Fruit fly (Drosophila melanogaster) whole organism, embryonic: ENCODE measurements around the gene CG46440.

Experiments used
- ATbp ChIP-seq: fragments of 200-800 bp; sonication (Bioruptor generic); optimal IDR thresholded peaks from 2 replicates; lab custom pipeline; 2017; ENCODE audit warnings: missing biosample characterization, mild to moderate bottlenecking, missing genetic modification characterization, missing genetic modification reagents
- Ada2b ChIP-seq: fragments of 200-800 bp; sonication (Bioruptor generic); IDR thresholded peaks from 2 replicates; pipeline ENCODE4 v1.3.6; 2022; ENCODE audit warnings: missing biosample characterization, missing genetic modification characterization
- Atf-2 ChIP-seq: fragments of 200-800 bp; sonication (Bioruptor generic); optimal IDR thresholded peaks from 2 replicates; lab custom pipeline; 2016; ENCODE audit warnings: missing biosample characterization, missing genetic modification characterization
- Atf6 ChIP-seq: fragments of 200-800 bp; sonication (Bioruptor generic); IDR thresholded peaks from 2 replicates; pipeline ENCODE4 v1.3.6; 2022; ENCODE audit warnings: missing biosample characterization, missing genetic modification characterization
- BtbVII ChIP-seq: fragments of 200-800 bp; sonication (Bioruptor generic); optimal IDR thresholded peaks from 3 replicates; lab custom pipeline; 2017; ENCODE audit warnings: missing biosample characterization, mild to moderate bottlenecking, missing genetic modification characterization
- CG10565 ChIP-seq: fragments of 200-800 bp; sonication (Bioruptor generic); optimal IDR thresholded peaks from 3 replicates; lab custom pipeline; 2016; ENCODE audit warnings: missing biosample characterization, mild to moderate bottlenecking, missing genetic modification characterization
- CG11085 ChIP-seq: fragments of 200-800 bp; sonication (Bioruptor generic); IDR thresholded peaks from 2 replicates; pipeline ENCODE4 v1.3.6; 2022; ENCODE audit warnings: missing biosample characterization, missing genetic modification characterization
- CG11398 ChIP-seq: fragments of 200-800 bp; sonication (Bioruptor generic); optimal IDR thresholded peaks from 2 replicates; lab custom pipeline; 2016; ENCODE audit warnings: missing biosample characterization, missing genetic modification characterization
- CG15514 ChIP-seq: fragments of 200-800 bp; sonication (Bioruptor generic); optimal IDR thresholded peaks from 3 replicates; lab custom pipeline; 2017; ENCODE audit warnings: missing biosample characterization, missing genetic modification characterization, mild to moderate bottlenecking, moderate library complexity, missing genetic modification reagents
- CG18764 ChIP-seq: fragments of 200-800 bp; sonication (Bioruptor generic); optimal IDR thresholded peaks from 3 replicates; lab custom pipeline; 2016; ENCODE audit warnings: missing biosample characterization, missing genetic modification characterization
- CG2712 ChIP-seq: fragments of 200-800 bp; optimal IDR thresholded peaks from 3 replicates; lab custom pipeline; 2019; ENCODE audit warnings: missing biosample characterization, mild to moderate bottlenecking, missing genetic modification characterization, moderate library complexity
- CG3847 ChIP-seq: fragments of 200-800 bp; sonication (Bioruptor generic); IDR thresholded peaks from 2 replicates; pipeline ENCODE4 v1.3.6; 2022; ENCODE audit warnings: missing biosample characterization, missing genetic modification characterization
- CG4328 ChIP-seq: fragments of 200-800 bp; sonication (Bioruptor generic); optimal IDR thresholded peaks from 3 replicates; lab custom pipeline; 2017; ENCODE audit warnings: missing biosample characterization, missing genetic modification reagents, missing genetic modification characterization
- CG43689 ChIP-seq: fragments of 200-800 bp; sonication (Bioruptor generic); IDR thresholded peaks from 2 replicates; pipeline ENCODE4 v1.3.6; 2022; ENCODE audit warnings: missing biosample characterization, missing genetic modification characterization
- CG6654 ChIP-seq: fragments of 200-800 bp; sonication (Bioruptor generic); optimal IDR thresholded peaks from 2 replicates; lab custom pipeline; 2017; ENCODE audit warnings: missing biosample characterization, mild to moderate bottlenecking, missing genetic modification characterization
- CG6683 ChIP-seq: fragments of 200-800 bp; sonication (Bioruptor generic); optimal IDR thresholded peaks from 2 replicates; lab custom pipeline; 2017; ENCODE audit warnings: missing biosample characterization, mild to moderate bottlenecking, missing genetic modification characterization, missing genetic modification reagents
- CG7839 ChIP-seq: fragments of 200-800 bp; sonication (Bioruptor generic); optimal IDR thresholded peaks from 3 replicates; lab custom pipeline; 2018; ENCODE audit warnings: missing biosample characterization, mild to moderate bottlenecking, missing genetic modification characterization, moderate library complexity
- CG7928 ChIP-seq: fragments of 200-800 bp; sonication (Bioruptor generic); optimal IDR thresholded peaks from 2 replicates; lab custom pipeline; 2017; ENCODE audit warnings: missing biosample characterization, mild to moderate bottlenecking, missing genetic modification characterization
- CG8290 ChIP-seq, 3 experiments: fragments of 200-800 bp; sonication (Bioruptor generic); optimal IDR thresholded peaks; 2 replicates each; lab custom pipeline; 2016 to 2019; ENCODE audit warnings: missing biosample characterization in 3 of 3, missing genetic modification characterization in 3 of 3, mild to moderate bottlenecking in 2 of 3, moderate library complexity in 1 of 3
- CG8478 ChIP-seq: fragments of >200 bp; optimal IDR thresholded peaks from 2 replicates; lab custom pipeline; 2018
- CG8765 ChIP-seq: fragments of 200-800 bp; sonication (Bioruptor generic); IDR thresholded peaks from 2 replicates; pipeline ENCODE4 v1.3.6; 2022; ENCODE audit warnings: missing biosample characterization, missing genetic modification characterization
- CoRest ChIP-seq: fragments of 200-800 bp; sonication (Bioruptor generic); optimal IDR thresholded peaks from 3 replicates; lab custom pipeline; 2018; ENCODE audit warnings: missing biosample characterization, mild to moderate bottlenecking, missing genetic modification characterization, moderate library complexity
- CrebB ChIP-seq: fragments of 200-800 bp; sonication (Bioruptor generic); optimal IDR thresholded peaks from 3 replicates; lab custom pipeline; 2018; ENCODE audit warnings: missing biosample characterization, mild to moderate bottlenecking, missing genetic modification characterization
- Dad ChIP-seq: fragments of 200-800 bp; sonication (Bioruptor generic); optimal IDR thresholded peaks from 3 replicates; lab custom pipeline; 2016; ENCODE audit warnings: missing biosample characterization, missing genetic modification characterization
- E2f2 ChIP-seq: fragments of 200-800 bp; sonication (Bioruptor generic); IDR thresholded peaks from 2 replicates; pipeline ENCODE4 v1.3.6; 2022; ENCODE audit warnings: missing biosample characterization, missing genetic modification characterization
- ERR ChIP-seq: fragments of 200-800 bp; sonication (Bioruptor generic); optimal IDR thresholded peaks from 2 replicates; lab custom pipeline; 2016; ENCODE audit warnings: missing biosample characterization, missing genetic modification characterization
- Ets65A ChIP-seq: fragments of 200-800 bp; sonication (Bioruptor generic); peaks from one replicate; lab custom pipeline; 2016; ENCODE audit warnings: missing biosample characterization, missing genetic modification characterization
- MTF-1 ChIP-seq: fragments of 200-800 bp; sonication (Bioruptor generic); optimal IDR thresholded peaks from 2 replicates; lab custom pipeline; 2018; ENCODE audit warnings: missing biosample characterization, mild to moderate bottlenecking, missing genetic modification characterization, borderline replicate concordance
- Med ChIP-seq: fragments of 200-800 bp; sonication (Bioruptor generic); peaks from one replicate; lab custom pipeline; 2016; ENCODE audit warnings: missing biosample characterization, missing genetic modification characterization, mild to moderate bottlenecking, inconsistent platforms, moderate library complexity
- PHDP ChIP-seq: fragments of 200-800 bp; sonication (Bioruptor generic); optimal IDR thresholded peaks from 3 replicates; lab custom pipeline; 2018; ENCODE audit warnings: missing biosample characterization, mild to moderate bottlenecking, missing genetic modification characterization, moderate library complexity
- az2 ChIP-seq: fragments of 200-800 bp; sonication (Bioruptor generic); optimal IDR thresholded peaks from 3 replicates; lab custom pipeline; 2016; ENCODE audit warnings: missing biosample characterization, missing genetic modification characterization
- cato ChIP-seq: fragments of 200-800 bp; sonication (Bioruptor generic); optimal IDR thresholded peaks from 2 replicates; lab custom pipeline; 2016; ENCODE audit warnings: missing biosample characterization, missing genetic modification characterization, borderline replicate concordance
- chinmo ChIP-seq: fragments of 200-800 bp; sonication (Bioruptor generic); IDR thresholded peaks from 4 replicates; pipeline ENCODE4 v1.3.6; 2022; ENCODE audit warnings: missing biosample characterization, missing genetic modification characterization; ENCODE audit not compliant: partially characterized antibody
- dan ChIP-seq: fragments of 200-800 bp; sonication (Bioruptor generic); IDR thresholded peaks from 2 replicates; pipeline ENCODE4 v1.3.6; 2022; ENCODE audit warnings: missing biosample characterization, missing genetic modification characterization
- danr ChIP-seq: fragments of 200-800 bp; sonication (Bioruptor generic); IDR thresholded peaks from 2 replicates; pipeline ENCODE4 v1.3.6; 2022; ENCODE audit warnings: missing biosample characterization, missing genetic modification characterization
- dysf ChIP-seq: fragments of 200-800 bp; sonication (Bioruptor generic); IDR thresholded peaks from 3 replicates; pipeline ENCODE4 v1.3.6; 2022; ENCODE audit warnings: missing biosample characterization, missing genetic modification characterization
- gem ChIP-seq: fragments of 200-800 bp; sonication (Bioruptor generic); optimal IDR thresholded peaks from 2 replicates; lab custom pipeline; 2019; ENCODE audit warnings: missing biosample characterization, mild to moderate bottlenecking, missing genetic modification characterization, moderate library complexity
- ham ChIP-seq: fragments of 200-800 bp; sonication (Bioruptor generic); IDR thresholded peaks from 2 replicates; pipeline ENCODE4 v1.3.6; 2022; ENCODE audit warnings: missing biosample characterization, missing genetic modification characterization
- hbn ChIP-seq: fragments of 200-800 bp; sonication (Bioruptor generic); IDR thresholded peaks from 2 replicates; pipeline ENCODE4 v1.3.6; 2022; ENCODE audit warnings: missing biosample characterization, missing genetic modification characterization; ENCODE audit not compliant: partially characterized antibody
- insv ChIP-seq, 2 experiments: fragments of 200-800 bp; sonication (Bioruptor generic); optimal IDR thresholded peaks; 3 replicates each; lab custom pipeline; 2016 to 2018; ENCODE audit warnings: missing biosample characterization in 2 of 2, missing genetic modification characterization in 2 of 2
- maf-S ChIP-seq: fragments of 200-800 bp; sonication (Bioruptor generic); optimal IDR thresholded peaks from 2 replicates; lab custom pipeline; 2016; ENCODE audit warnings: missing biosample characterization, missing genetic modification characterization
- odd ChIP-seq: fragments of 200-800 bp; sonication (Bioruptor generic); optimal IDR thresholded peaks from 2 replicates; lab custom pipeline; 2017; ENCODE audit warnings: missing biosample characterization, mild to moderate bottlenecking, missing genetic modification characterization
- onecut ChIP-seq: fragments of 200-800 bp; sonication (Bioruptor generic); IDR thresholded peaks from 2 replicates; pipeline ENCODE4 v1.3.6; 2022; ENCODE audit warnings: missing biosample characterization, missing genetic modification characterization
- row ChIP-seq: fragments of 200-800 bp; sonication (Bioruptor generic); IDR thresholded peaks from 3 replicates; pipeline ENCODE4 v1.3.6; 2022; ENCODE audit warnings: missing biosample characterization, missing genetic modification characterization
- sc ChIP-seq, 3 experiments: fragments of >200 bp in 2 of 3; fragments of 200-800 bp in 1 of 3; sonication (Bioruptor generic) in 1 of 3; optimal IDR thresholded peaks; 2 replicates in 2 of 3; 3 replicates in 1 of 3; lab custom pipeline; 2017; ENCODE audit warnings: mild to moderate bottlenecking in 1 of 3, missing biosample characterization in 1 of 3, missing genetic modification characterization in 1 of 3, missing genetic modification reagents in 1 of 3
- seq ChIP-seq: fragments of 200-800 bp; sonication (Bioruptor generic); IDR thresholded peaks from 2 replicates; pipeline ENCODE4 v1.3.6; 2022; ENCODE audit warnings: missing biosample characterization, missing genetic modification characterization
- shn ChIP-seq: fragments of 200-800 bp; sonication (Bioruptor generic); optimal IDR thresholded peaks from 3 replicates; lab custom pipeline; 2016; ENCODE audit warnings: missing biosample characterization, missing genetic modification characterization
- sqz ChIP-seq: fragments of 200-800 bp; sonication (Bioruptor generic); optimal IDR thresholded peaks from 3 replicates; lab custom pipeline; 2018; ENCODE audit warnings: missing biosample characterization, mild to moderate bottlenecking, missing genetic modification characterization
- toy ChIP-seq: fragments of 200-800 bp; sonication (Bioruptor generic); IDR thresholded peaks from 2 replicates; pipeline ENCODE4 v1.3.6; 2022; ENCODE audit warnings: missing biosample characterization, missing genetic modification characterization
- unpg ChIP-seq: fragments of 200-800 bp; sonication (Bioruptor generic); optimal IDR thresholded peaks from 3 replicates; lab custom pipeline; 2018; ENCODE audit warnings: missing biosample characterization, mild to moderate bottlenecking, missing genetic modification characterization, moderate library complexity
- wek ChIP-seq: fragments of 200-800 bp; sonication (Bioruptor generic); optimal IDR thresholded peaks from 3 replicates; lab custom pipeline; 2018; ENCODE audit warnings: missing biosample characterization, mild to moderate bottlenecking, missing genetic modification characterization, moderate library complexity
- zfh1 ChIP-seq: fragments of 200-800 bp; sonication (Bioruptor generic); IDR thresholded peaks from 3 replicates; pipeline ENCODE4 v1.3.6; 2022; ENCODE audit warnings: missing biosample characterization, missing genetic modification characterization

The CG46440 gene

dm6 chrX:15805523-15805922, 52.1 kb downstream of the CG46440 start (continued):
- TF ChIP-seq unpg (GFP tag; lab: Kevin White, UChicago) = no peak
- TF ChIP-seq dysf = no peak
- TF ChIP-seq ATbp (GFP tag; lab: Kevin White, UChicago) = no peak
- TF ChIP-seq CG43689 (GFP tag; lab: Robert Waterston, UW) = no peak
- no peak for TF ChIP-seq onecut (GFP tag; lab: Robert Waterston, UW)
- no peak for TF ChIP-seq CG6683
- TF ChIP-seq ham = no peak
- TF ChIP-seq CG8478 (lab: Kevin White, UChicago) = no peak
- no peak for TF ChIP-seq CG8765 (GFP tag; lab: Robert Waterston, UW)
- TF ChIP-seq sc (optimal IDR thresholded peaks at IDR 0.05; lab: Kevin White, UChicago) = no peak
- TF ChIP-seq sc (GFP tag; optimal IDR thresholded peaks at IDR 0.05; lab: Kevin White, UChicago) = no peak
- no peak for TF ChIP-seq danr (GFP tag; lab: Robert Waterston, UW)
- no peak for TF ChIP-seq insv (GFP tag; optimal IDR thresholded peaks at IDR 0.05; lab: Kevin White, UChicago)
- TF ChIP-seq sqz = no peak
- no peak for TF ChIP-seq shn (GFP tag; lab: Kevin White, UChicago)
- no peak for TF ChIP-seq Ada2b (GFP tag; lab: Robert Waterston, UW)
- no peak for TF ChIP-seq ERR (GFP tag; lab: Kevin White, UChicago)
- TF ChIP-seq zfh1 = no peak
- peak; percentile 78 for TF ChIP-seq Ets65A (GFP tag; lab: Kevin White, UChicago)
- no peak for TF ChIP-seq dan (GFP tag; lab: Robert Waterston, UW)
- TF ChIP-seq cato (GFP tag; lab: Kevin White, UChicago) = no peak
- TF ChIP-seq row (GFP tag; lab: Robert Waterston, UW) = no peak
- TF ChIP-seq Med (GFP tag; lab: Kevin White, UChicago) = peak; percentile 69
- no peak for TF ChIP-seq chinmo (GFP tag; lab: Robert Waterston, UW)
- no peak for TF ChIP-seq gem
- no peak for TF ChIP-seq az2 (GFP tag; lab: Kevin White, UChicago)
- no peak for TF ChIP-seq CG11398
- no peak for TF ChIP-seq CrebB (tag; lab: Kevin White, UChicago)
- TF ChIP-seq wek (GFP tag; lab: Kevin White, UChicago) = no peak
- TF ChIP-seq CG3847 (GFP tag; lab: Robert Waterston, UW) = no peak
- no peak for TF ChIP-seq CG4328
- TF ChIP-seq MTF-1 (GFP tag; lab: Kevin White, UChicago) = peak; percentile 6
- no peak for TF ChIP-seq hbn (GFP tag; lab: Robert Waterston, UW)
- TF ChIP-seq Dad (GFP tag; lab: Kevin White, UChicago) = no peak
- TF ChIP-seq CG15514 (GFP tag; lab: Kevin White, UChicago) = peak; percentile 3
- TF ChIP-seq Atf-2 (GFP tag; lab: Kevin White, UChicago) = no peak
- TF ChIP-seq CG10565 (GFP tag; lab: Kevin White, UChicago) = no peak
- no peak for TF ChIP-seq CG2712 (tag; lab: Kevin White, UChicago)
- peak; percentile 17 for TF ChIP-seq BtbVII (GFP tag; lab: Kevin White, UChicago)
- no peak for TF ChIP-seq toy (GFP tag; lab: Robert Waterston, UW)
- no peak for TF ChIP-seq Atf6 (GFP tag; lab: Robert Waterston, UW)
- no peak for TF ChIP-seq odd (GFP tag; lab: Kevin White, UChicago)
- TF ChIP-seq seq (GFP tag; lab: Robert Waterston, UW) = no peak
- TF ChIP-seq E2f2 (GFP tag; lab: Robert Waterston, UW) = no peak
- TF ChIP-seq maf-S = no peak
- TF ChIP-seq CG8290 (GFP tag; optimal IDR thresholded peaks at IDR 0.05; lab: Kevin White, UChicago) = no peak
- TF ChIP-seq CG8290 (tag; optimal IDR thresholded peaks at IDR 0.05; lab: Kevin White, UChicago) = peak in 1 of 2 experiments; percentile 45
- no peak for TF ChIP-seq CG18764
- TF ChIP-seq PHDP (tag; lab: Kevin White, UChicago) = peak; percentile 11
- no peak for TF ChIP-seq CG11085 (GFP tag; lab: Robert Waterston, UW)
- no peak for TF ChIP-seq CoRest
- no peak for TF ChIP-seq CG6654 (GFP tag; lab: Kevin White, UChicago)
- no peak for TF ChIP-seq CG7928 (GFP tag; lab: Kevin White, UChicago)
- no peak for TF ChIP-seq CG7839 (tag; lab: Kevin White, UChicago)
